Fruit fly (Drosophila melanogaster): ENCODE results near the gene CecA2.

dm6 chr3R:30197796-30198195, 14.2 kb upstream of the CecA2 start:
- TF ChIP-seq D19A (tag; optimal IDR thresholded peaks at IDR 0.05) (no peak), Abd-B (GFP tag; optimal IDR thresholded peaks at IDR 0.05) (no peak), CG6854 (GFP tag; optimal IDR thresholded peaks at IDR 0.05) (no peak), CG14667 (GFP tag; IDR thresholded peaks at IDR 0.05) (no peak), CTCF (GFP tag; optimal IDR thresholded peaks at IDR 0.05) (no peak), danr (GFP tag; IDR thresholded peaks at IDR 0.05) (no peak), CG8924 (tag; optimal IDR thresholded peaks at IDR 0.05) (no peak), CG14014 (GFP tag; IDR thresholded peaks at IDR 0.05) (no peak), CG11696 (GFP tag; IDR thresholded peaks at IDR 0.05) (no peak), CG3838 (GFP tag; optimal IDR thresholded peaks at IDR 0.05) (no peak), chm (GFP tag; IDR thresholded peaks at IDR 0.05) (no peak), CG7839 (tag; optimal IDR thresholded peaks at IDR 0.05) (no peak)

Measured in whole organism, embryonic.